Fruit fly (Drosophila melanogaster): Measurements from ENCODE around the gene trp.

Gene trp

dm6 chr3R:29891183-29891582 lies 28.9 kb downstream of the trp start (continued):
- no peak for TF ChIP-seq pfk (GFP tag; optimal IDR thresholded peaks at IDR 0.05)
- TF ChIP-seq pros (GFP tag; optimal IDR thresholded peaks at IDR 0.05), result no peak
- TF ChIP-seq HLHmδ (GFP tag; optimal IDR thresholded peaks at IDR 0.05), result no peak
- no peak for TF ChIP-seq CG10959 (GFP tag; IDR thresholded peaks at IDR 0.05)
- no peak for TF ChIP-seq Hmx (GFP tag; optimal IDR thresholded peaks at IDR 0.05)
- no peak for TF ChIP-seq wor (GFP tag; IDR thresholded peaks at IDR 0.05)
- TF ChIP-seq pzg (GFP tag; optimal IDR thresholded peaks at IDR 0.05), result no peak
- 0 out of 2 replicates have a peak, but pooled peaks have one; percentile 14 for TF ChIP-seq Xrp1 (GFP tag; IDR thresholded peaks at IDR 0.05)
- no peak for TF ChIP-seq Doc2 (GFP tag; IDR thresholded peaks at IDR 0.05)
- no peak for TF ChIP-seq sens-2 (GFP tag; IDR thresholded peaks at IDR 0.05)
- no peak for TF ChIP-seq NFAT (GFP tag; IDR thresholded peaks at IDR 0.05)
- TF ChIP-seq jumu (GFP tag; optimal IDR thresholded peaks at IDR 0.05), result no peak
- no peak for TF ChIP-seq Nf-YA (GFP tag; IDR thresholded peaks at IDR 0.05)
- TF ChIP-seq tx (GFP tag; optimal IDR thresholded peaks at IDR 0.05), result no peak
- no peak for TF ChIP-seq gcm2 (GFP tag; optimal IDR thresholded peaks at IDR 0.05)
- no peak for TF ChIP-seq Taf1 (GFP tag; IDR thresholded peaks at IDR 0.05)
- TF ChIP-seq tll (GFP tag; optimal IDR thresholded peaks at IDR 0.05), result peak in 1 of 2 experiments; percentile 3
- no peak for TF ChIP-seq CG6272 (GFP tag; IDR thresholded peaks at IDR 0.05)
- no peak for TF ChIP-seq BtbVII (GFP tag; optimal IDR thresholded peaks at IDR 0.05)
- TF ChIP-seq usp (GFP tag; optimal IDR thresholded peaks at IDR 0.05), result no peak
- peak; percentile 34 for TF ChIP-seq mirr (GFP tag; optimal IDR thresholded peaks at IDR 0.05)
- peak; percentile 1 for TF ChIP-seq CG18619 (GFP tag; optimal IDR thresholded peaks at IDR 0.05)
- no peak for TF ChIP-seq pho (GFP tag; optimal IDR thresholded peaks at IDR 0.05)
- no peak for TF ChIP-seq BEAF-32 (GFP tag; optimal IDR thresholded peaks at IDR 0.05)
- TF ChIP-seq psq (GFP tag; optimal IDR thresholded peaks at IDR 0.05), result no peak
- TF ChIP-seq klu (GFP tag; IDR thresholded peaks at IDR 0.05), result no peak
- TF ChIP-seq Dek (tag; optimal IDR thresholded peaks at IDR 0.05), result no peak
- no peak for TF ChIP-seq cad (GFP tag; optimal IDR thresholded peaks at IDR 0.05)
- TF ChIP-seq Opbp (GFP tag; IDR thresholded peaks at IDR 0.05; ENCODE audit: partially characterized antibody), result no peak
- no peak for TF ChIP-seq chinmo (GFP tag; IDR thresholded peaks at IDR 0.05; ENCODE audit: partially characterized antibody)
- TF ChIP-seq CG10654 (GFP tag; optimal IDR thresholded peaks at IDR 0.05), result no peak
- no peak for TF ChIP-seq sqz (GFP tag; optimal IDR thresholded peaks at IDR 0.05)
- 0 out of 2 replicates have a peak, but pooled peaks have one; percentile 19 for TF ChIP-seq gsb (GFP tag; IDR thresholded peaks at IDR 0.05)
- no peak for TF ChIP-seq CG12391 (tag; optimal IDR thresholded peaks at IDR 0.05)
- no peak for TF ChIP-seq Sox100B (GFP tag; optimal IDR thresholded peaks at IDR 0.05)
- no peak for TF ChIP-seq ken (GFP tag; IDR thresholded peaks at IDR 0.05)
- no peak for TF ChIP-seq prd (optimal IDR thresholded peaks at IDR 0.05)
- no peak for TF ChIP-seq prd (GFP tag; IDR thresholded peaks at IDR 0.05)
- no peak for TF ChIP-seq CG3838 (GFP tag; optimal IDR thresholded peaks at IDR 0.05)
- no peak for TF ChIP-seq CG8388 (GFP tag; optimal IDR thresholded peaks at IDR 0.05)
- TF ChIP-seq zfh2 (GFP tag; optimal IDR thresholded peaks at IDR 0.05), result no peak
- no peak for TF ChIP-seq ash1 (GFP tag; optimal IDR thresholded peaks at IDR 0.05)
- no peak for TF ChIP-seq jigr1 (GFP tag; IDR thresholded peaks at IDR 0.05)
- TF ChIP-seq CG13894 (tag; optimal IDR thresholded peaks at IDR 0.05), result peak; percentile 31
- no peak for TF ChIP-seq zfh1 (GFP tag; IDR thresholded peaks at IDR 0.05)
- TF ChIP-seq CG16863 (GFP tag; optimal IDR thresholded peaks at IDR 0.05), result no peak
- no peak for TF ChIP-seq pum (GFP tag; optimal IDR thresholded peaks at IDR 0.05)
- no peak for TF ChIP-seq ab (GFP tag; optimal IDR thresholded peaks at IDR 0.05)
- TF ChIP-seq CG11085 (GFP tag; IDR thresholded peaks at IDR 0.05), result no peak
- TF ChIP-seq Mad (GFP tag; optimal IDR thresholded peaks at IDR 0.05), result no peak
- no peak for TF ChIP-seq Scr (GFP tag; IDR thresholded peaks at IDR 0.05; ENCODE audit: partially characterized antibody)
- no peak for TF ChIP-seq CG12236 (GFP tag; optimal IDR thresholded peaks at IDR 0.05)
- TF ChIP-seq Hmr (GFP tag; optimal IDR thresholded peaks at IDR 0.05), result peak; percentile 72
